Worm (Caenorhabditis elegans) whole organism, L3 larva: ENCODE data around the gene cyp-29A3.

Source experiments
- R02D3.7 ChIP-seq: fragments of 150-350 bp; optimal IDR thresholded peaks from 2 replicates; lab custom pipeline; 2014; ENCODE audit warnings: missing biosample characterization, missing genetic modification characterization
- ZK546.5 ChIP-seq: sonication (generic microtip); optimal IDR thresholded peaks from 2 replicates; lab custom pipeline; 2017; ENCODE audit warnings: missing biosample characterization, missing genetic modification characterization
- ceh-16 ChIP-seq: sonication (generic microtip); optimal IDR thresholded peaks from 2 replicates; lab custom pipeline; 2017; ENCODE audit warnings: missing biosample characterization, missing genetic modification characterization
- ceh-28 ChIP-seq: fragments of 150-350 bp; optimal IDR thresholded peaks from 2 replicates; lab custom pipeline; 2014; ENCODE audit warnings: missing biosample characterization, missing genetic modification reagents, missing genetic modification characterization
- ceh-82 ChIP-seq: fragments of 150-350 bp; optimal IDR thresholded peaks from 2 replicates; lab custom pipeline; 2014; ENCODE audit warnings: missing biosample characterization, missing genetic modification characterization
- ceh-9 ChIP-seq: sonication (generic microtip); optimal IDR thresholded peaks from 2 replicates; lab custom pipeline; 2018; ENCODE audit warnings: missing biosample characterization, missing genetic modification characterization
- daf-12 ChIP-seq: fragments of 150-350 bp; optimal IDR thresholded peaks from 2 replicates; lab custom pipeline; 2014; ENCODE audit warnings: missing biosample characterization, missing genetic modification reagents, missing genetic modification characterization
- egl-27 ChIP-seq: sonication (generic microtip); optimal IDR thresholded peaks from 4 replicates; lab custom pipeline; 2017; ENCODE audit warnings: missing biosample characterization, missing genetic modification reagents, missing genetic modification characterization
- egl-5 ChIP-seq: fragments of 150-350 bp; optimal IDR thresholded peaks from 2 replicates; lab custom pipeline; 2017; ENCODE audit warnings: missing biosample characterization, missing genetic modification reagents, missing genetic modification characterization, inconsistent platforms
- elt-1 ChIP-seq: fragments of 150-350 bp; optimal IDR thresholded peaks from 2 replicates; lab custom pipeline; 2014; ENCODE audit warnings: missing biosample characterization, missing genetic modification characterization
- elt-2 ChIP-seq: sonication (generic microtip); optimal IDR thresholded peaks from 2 replicates; lab custom pipeline; 2016; ENCODE audit warnings: missing genetic modification reagents, mild to moderate bottlenecking, missing genetic modification characterization, missing compliant biosample characterization
- fkh-10 ChIP-seq: sonication (generic microtip); optimal IDR thresholded peaks from 2 replicates; lab custom pipeline; 2017; ENCODE audit warnings: missing biosample characterization, missing genetic modification reagents, missing genetic modification characterization
- fkh-2 ChIP-seq: fragments of 150-350 bp; optimal IDR thresholded peaks from 2 replicates; lab custom pipeline; 2014; ENCODE audit warnings: missing biosample characterization, missing genetic modification reagents, missing genetic modification characterization
- jun-1 ChIP-seq: fragments of 150-350 bp; optimal IDR thresholded peaks from 2 replicates; lab custom pipeline; 2014; ENCODE audit warnings: missing biosample characterization, missing genetic modification reagents, missing genetic modification characterization
- lin-15B ChIP-seq: fragments of 150-350 bp; optimal IDR thresholded peaks from 2 replicates; lab custom pipeline; 2014; ENCODE audit warnings: missing biosample characterization, missing genetic modification characterization
- lin-39 ChIP-seq: fragments of 150-350 bp; optimal IDR thresholded peaks from 2 replicates; lab custom pipeline; 2018; ENCODE audit warnings: missing biosample characterization, missing genetic modification reagents, missing genetic modification characterization
- lsy-12 ChIP-seq: sonication (generic microtip); optimal IDR thresholded peaks from 2 replicates; lab custom pipeline; 2016; ENCODE audit warnings: mild to moderate bottlenecking, missing genetic modification characterization, missing compliant biosample characterization
- mdl-1 ChIP-seq: fragments of 150-350 bp; optimal IDR thresholded peaks from 2 replicates; lab custom pipeline; 2014; ENCODE audit warnings: missing biosample characterization, missing genetic modification characterization
- nfya-1 ChIP-seq: sonication (generic microtip); optimal IDR thresholded peaks from 2 replicates; lab custom pipeline; 2017; ENCODE audit warnings: missing genetic modification characterization, mild to moderate bottlenecking, missing compliant biosample characterization, antibody characterized with exemption, moderate library complexity; ENCODE audit not compliant: insufficient read depth
- nhr-12 ChIP-seq: fragments of 150-350 bp; optimal IDR thresholded peaks from 2 replicates; lab custom pipeline; 2014; ENCODE audit warnings: missing biosample characterization, missing genetic modification characterization
- nhr-237 ChIP-seq: fragments of 150-350 bp; optimal IDR thresholded peaks from 2 replicates; lab custom pipeline; 2014; ENCODE audit warnings: missing biosample characterization, missing genetic modification characterization
- nhr-25 ChIP-seq: sonication (generic microtip); optimal IDR thresholded peaks from 2 replicates; lab custom pipeline; 2017; ENCODE audit warnings: missing biosample characterization, missing genetic modification characterization
- nhr-67 ChIP-seq: fragments of 150-350 bp; optimal IDR thresholded peaks from 2 replicates; lab custom pipeline; 2014; ENCODE audit warnings: missing biosample characterization, missing genetic modification characterization
- nhr-76 ChIP-seq: fragments of 150-350 bp; sonication (generic microtip); optimal IDR thresholded peaks from 5 replicates; lab custom pipeline; 2014; ENCODE audit warnings: missing biosample characterization, missing genetic modification characterization
- nhr-77 ChIP-seq: fragments of 150-350 bp; optimal IDR thresholded peaks from 2 replicates; lab custom pipeline; 2014; ENCODE audit warnings: missing biosample characterization, missing genetic modification characterization
- pha-4 ChIP-seq: fragments of 150-350 bp; optimal IDR thresholded peaks from 2 replicates; lab custom pipeline; 2014; ENCODE audit warnings: missing biosample characterization, missing genetic modification reagents, missing genetic modification characterization
- pqm-1 ChIP-seq: fragments of 150-350 bp; optimal IDR thresholded peaks from 2 replicates; lab custom pipeline; 2017; ENCODE audit warnings: missing biosample characterization, missing genetic modification characterization, inconsistent platforms
- sea-2 ChIP-seq: fragments of 150-350 bp; sonication (generic microtip); optimal IDR thresholded peaks from 4 replicates; lab custom pipeline; 2014; ENCODE audit warnings: missing biosample characterization, missing genetic modification reagents, missing genetic modification characterization
- skn-1 ChIP-seq: fragments of 150-350 bp; optimal IDR thresholded peaks from 2 replicates; lab custom pipeline; 2014; ENCODE audit warnings: missing biosample characterization, missing genetic modification characterization
- snpc-4 ChIP-seq: fragments of 150-350 bp; optimal IDR thresholded peaks from 2 replicates; lab custom pipeline; 2014; ENCODE audit warnings: missing biosample characterization, missing genetic modification characterization
- unc-39 ChIP-seq: sonication (generic microtip); optimal IDR thresholded peaks from 4 replicates; lab custom pipeline; 2017; ENCODE audit warnings: missing biosample characterization, missing genetic modification characterization
- zag-1 ChIP-seq: fragments of 150-350 bp; optimal IDR thresholded peaks from 2 replicates; lab custom pipeline; 2014; ENCODE audit warnings: missing biosample characterization, missing genetic modification characterization
- ztf-4 ChIP-seq: fragments of 150-350 bp; optimal IDR thresholded peaks from 2 replicates; lab custom pipeline; 2014; ENCODE audit warnings: missing biosample characterization, missing genetic modification characterization

Gene cyp-29A3

DNA sequence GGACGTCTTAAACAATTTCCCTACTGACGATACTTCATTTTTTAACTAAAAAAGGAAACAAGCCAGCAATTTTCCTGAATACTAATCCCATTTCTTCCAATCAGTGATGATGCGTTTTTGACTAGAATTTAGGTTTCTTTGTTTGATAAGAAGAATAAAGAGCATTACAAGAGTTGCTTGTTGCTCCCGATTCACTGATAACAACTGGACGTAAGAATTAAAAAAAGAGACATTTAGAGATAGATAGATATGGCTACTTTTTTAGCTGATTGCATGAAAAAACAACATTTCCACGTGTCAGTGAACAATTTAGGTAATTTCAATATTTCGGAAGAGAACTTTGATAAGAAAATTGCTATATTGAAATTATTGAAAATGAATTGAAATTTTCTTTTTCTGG, 37.2 kb upstream of the cyp-29A3 start:
- TF ChIP-seq nhr-77 (no peak), ceh-82 (tag; lab: Kevin White, UChicago) (no peak), elt-1 (tag; lab: Kevin White, UChicago) (no peak), ceh-9 (tag; lab: Kevin White, UChicago) (no peak), fkh-2 (tag; lab: Kevin White, UChicago) (no peak), pha-4 (tag; lab: Kevin White, UChicago) (peak; percentile 11), unc-39 (tag; lab: Kevin White, UChicago) (no peak), elt-2 (tag; lab: Kevin White, UChicago) (peak; percentile 82), pqm-1 (tag; lab: Kevin White, UChicago) (peak; percentile 64)

DNA sequence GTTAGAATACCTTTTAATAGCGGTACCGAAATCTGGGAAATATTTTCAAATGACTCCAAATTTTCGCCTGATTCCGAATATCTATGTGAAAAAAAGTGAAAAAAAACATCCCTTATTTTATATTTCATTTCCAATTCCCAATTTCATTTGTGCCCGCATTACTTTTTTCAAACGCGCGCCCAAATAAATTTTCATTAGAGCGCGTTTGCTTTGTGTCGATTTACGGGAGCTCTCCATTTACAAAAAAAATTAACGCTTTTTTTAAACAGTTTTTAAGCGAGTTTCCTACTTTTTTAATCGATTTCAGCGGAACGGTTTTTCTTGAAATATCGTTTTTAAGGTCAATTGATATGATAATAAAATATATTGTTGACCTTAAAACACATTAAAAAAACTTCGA, 34.9 kb upstream of the cyp-29A3 start:
- no peak for TF ChIP-seq jun-1 (tag; lab: Kevin White, UChicago)
- no peak for TF ChIP-seq ceh-9 (tag; lab: Kevin White, UChicago)
- TF ChIP-seq nhr-12 (tag; lab: Kevin White, UChicago): no peak
- TF ChIP-seq, all 47 proteins: peak for 0

DNA sequence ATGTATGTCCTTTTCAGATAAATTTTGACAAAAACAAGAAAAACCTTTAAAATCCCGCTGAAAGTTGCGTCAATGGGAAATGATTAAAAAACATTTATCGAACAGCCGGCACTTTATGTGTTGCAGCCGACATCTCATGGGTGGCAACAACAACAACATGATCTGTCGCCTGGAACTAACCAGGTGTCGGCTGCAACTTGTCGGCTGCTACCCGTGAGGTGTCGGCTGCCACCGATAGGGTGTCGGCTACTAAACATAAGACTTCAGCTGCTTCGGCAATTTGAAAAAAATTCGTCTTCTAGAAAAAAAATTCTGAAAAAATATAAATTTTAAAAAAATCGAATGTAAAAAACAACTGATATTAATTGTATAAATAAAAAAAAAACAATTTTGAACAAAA, 31.4 kb upstream of the cyp-29A3 start:
- no peak for TF ChIP-seq snpc-4
- no peak for TF ChIP-seq ceh-9 (tag; lab: Kevin White, UChicago)
- no peak for TF ChIP-seq lsy-12 (tag; lab: Kevin White, UChicago)
- TF ChIP-seq pqm-1 (tag; lab: Kevin White, UChicago): no peak
- TF ChIP-seq nhr-237 (tag; lab: Kevin White, UChicago): no peak
- TF ChIP-seq nhr-12 (tag; lab: Kevin White, UChicago): no peak
- TF ChIP-seq skn-1 (tag; lab: Kevin White, UChicago): no peak
- no peak for TF ChIP-seq mdl-1
- no peak for TF ChIP-seq zag-1 (tag; lab: Kevin White, UChicago)
- TF ChIP-seq nhr-77: no peak
- TF ChIP-seq nfya-1 (tag; lab: Kevin White, UChicago): no peak

DNA sequence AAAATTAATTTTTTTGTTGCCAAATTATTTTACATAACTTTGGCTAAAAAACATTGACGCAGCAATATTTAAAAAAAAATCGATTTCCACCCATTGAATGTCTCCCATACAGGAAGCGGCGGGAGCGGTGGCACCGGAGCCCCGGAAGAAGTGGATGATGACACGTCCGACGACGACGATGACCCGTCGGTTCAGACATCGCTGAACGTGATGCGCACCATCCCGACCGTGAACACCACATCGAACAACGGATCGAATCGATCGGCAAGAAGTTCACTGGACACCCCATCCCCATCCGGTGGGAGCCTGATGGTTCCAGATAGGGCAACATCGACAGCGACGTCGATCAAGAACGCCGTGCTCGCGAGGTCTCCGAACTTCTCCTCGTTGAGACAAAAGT, 30.8 kb upstream of the cyp-29A3 start:
- TF ChIP-seq ceh-16 (tag; lab: Kevin White, UChicago): no peak
- no peak for TF ChIP-seq pha-4 (tag; lab: Kevin White, UChicago)
- TF ChIP-seq nhr-12 (tag; lab: Kevin White, UChicago): no peak
- no peak for TF ChIP-seq egl-27 (tag; lab: Kevin White, UChicago)
- no peak for TF ChIP-seq ceh-82 (tag; lab: Kevin White, UChicago)
- TF ChIP-seq ceh-28: no peak
- no peak for TF ChIP-seq lin-15B (tag; lab: Kevin White, UChicago)
- TF ChIP-seq sea-2: no peak
- no peak for TF ChIP-seq snpc-4
- no peak for TF ChIP-seq R02D3.7
- no peak for TF ChIP-seq nhr-237 (tag; lab: Kevin White, UChicago)
- TF ChIP-seq nhr-67 (tag; lab: Kevin White, UChicago): no peak
- TF ChIP-seq pqm-1 (tag; lab: Kevin White, UChicago): no peak
- TF ChIP-seq zag-1 (tag; lab: Kevin White, UChicago): no peak
- no peak for TF ChIP-seq elt-1 (tag; lab: Kevin White, UChicago)

DNA sequence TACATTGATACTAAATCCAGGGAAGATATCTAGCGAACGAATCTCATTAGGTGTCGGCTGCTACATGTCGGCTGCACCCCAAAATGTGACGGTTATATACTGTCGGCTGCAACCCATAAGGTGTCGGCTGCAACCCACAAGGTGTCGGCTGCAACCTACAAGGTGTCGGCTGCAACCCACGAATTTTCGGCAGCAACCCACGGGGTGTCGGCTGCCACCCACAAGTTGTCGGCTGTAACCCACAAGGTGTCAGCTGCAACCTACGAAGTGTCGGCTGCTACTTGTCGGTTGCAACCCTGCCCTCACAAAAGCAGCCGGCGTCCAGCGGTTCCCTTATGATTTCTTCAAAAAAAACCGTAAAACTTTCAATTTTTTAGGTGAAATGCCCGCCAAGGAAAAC, 29.2 kb upstream of the cyp-29A3 start:
- TF ChIP-seq ceh-9 (tag; lab: Kevin White, UChicago): no peak
- TF ChIP-seq daf-12 (tag; lab: Kevin White, UChicago): no peak
- TF ChIP-seq pqm-1 (tag; lab: Kevin White, UChicago): no peak
- TF ChIP-seq ceh-82 (tag; lab: Kevin White, UChicago): no peak
- TF ChIP-seq fkh-2 (tag; lab: Kevin White, UChicago): no peak
- no peak for TF ChIP-seq snpc-4
- no peak for TF ChIP-seq ztf-4
- TF ChIP-seq nhr-67 (tag; lab: Kevin White, UChicago): no peak
- TF ChIP-seq jun-1 (tag; lab: Kevin White, UChicago): no peak
- no peak for TF ChIP-seq nhr-237 (tag; lab: Kevin White, UChicago)
- no peak for TF ChIP-seq nhr-76
- TF ChIP-seq, all 47 proteins: peak for 0

DNA sequence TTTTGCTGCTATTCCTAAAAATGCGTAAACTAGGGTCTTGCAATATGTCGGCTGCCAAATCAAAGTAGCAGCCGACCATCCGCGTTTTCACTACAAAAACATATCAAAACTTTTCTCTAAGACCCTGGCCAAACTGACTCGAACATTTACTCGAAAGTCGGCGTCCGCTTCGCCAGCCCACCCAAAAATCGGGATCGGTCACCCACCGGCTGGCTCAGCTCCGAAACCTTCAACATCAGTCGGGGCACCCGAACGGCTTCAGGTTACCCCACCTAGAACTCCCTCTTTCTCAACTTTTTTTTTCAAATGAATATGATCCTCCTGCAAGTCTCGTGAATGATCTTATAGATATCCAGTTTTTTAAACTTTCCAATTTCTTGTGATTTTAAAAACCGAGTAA, 21.3 kb upstream of the cyp-29A3 start:
- no peak for TF ChIP-seq lsy-12 (tag; lab: Kevin White, UChicago)
- no peak for TF ChIP-seq elt-1 (tag; lab: Kevin White, UChicago)
- no peak for TF ChIP-seq pqm-1 (tag; lab: Kevin White, UChicago)
- TF ChIP-seq nhr-25 (tag; lab: Kevin White, UChicago): no peak
- no peak for TF ChIP-seq lin-39 (tag; lab: Kevin White, UChicago)
- no peak for TF ChIP-seq egl-5
- no peak for TF ChIP-seq ZK546.5 (tag; lab: Kevin White, UChicago)
- no peak for TF ChIP-seq ceh-82 (tag; lab: Kevin White, UChicago)
- TF ChIP-seq fkh-10: no peak
- TF ChIP-seq zag-1 (tag; lab: Kevin White, UChicago): no peak
- TF ChIP-seq, all 47 proteins: peak for 0
